Worm (Caenorhabditis elegans) whole organism, L3 larva: ENCODE results near the gene set-5.

ENCODE experiments used
- R02D3.7 ChIP-seq: fragments of 150-350 bp; optimal IDR thresholded peaks from 2 replicates; lab custom pipeline; 2014; ENCODE audit warnings: missing biosample characterization, missing genetic modification characterization
- ZK546.5 ChIP-seq: sonication (generic microtip); optimal IDR thresholded peaks from 2 replicates; lab custom pipeline; 2017; ENCODE audit warnings: missing biosample characterization, missing genetic modification characterization
- aly-2 ChIP-seq: fragments of 150-350 bp; optimal IDR thresholded peaks from 2 replicates; lab custom pipeline; 2014; ENCODE audit warnings: missing biosample characterization, missing genetic modification characterization
- ama-1 ChIP-seq: fragments of 150-350 bp; optimal IDR thresholded peaks from 2 replicates; lab custom pipeline; 2018
- ceh-16 ChIP-seq: sonication (generic microtip); optimal IDR thresholded peaks from 2 replicates; lab custom pipeline; 2017; ENCODE audit warnings: missing biosample characterization, missing genetic modification characterization
- ceh-82 ChIP-seq: fragments of 150-350 bp; optimal IDR thresholded peaks from 2 replicates; lab custom pipeline; 2014; ENCODE audit warnings: missing biosample characterization, missing genetic modification characterization
- ceh-9 ChIP-seq: sonication (generic microtip); optimal IDR thresholded peaks from 2 replicates; lab custom pipeline; 2018; ENCODE audit warnings: missing biosample characterization, missing genetic modification characterization
- daf-12 ChIP-seq: fragments of 150-350 bp; optimal IDR thresholded peaks from 2 replicates; lab custom pipeline; 2014; ENCODE audit warnings: missing biosample characterization, missing genetic modification reagents, missing genetic modification characterization
- egl-5 ChIP-seq: fragments of 150-350 bp; optimal IDR thresholded peaks from 2 replicates; lab custom pipeline; 2017; ENCODE audit warnings: missing biosample characterization, missing genetic modification reagents, missing genetic modification characterization, inconsistent platforms
- elt-1 ChIP-seq: fragments of 150-350 bp; optimal IDR thresholded peaks from 2 replicates; lab custom pipeline; 2014; ENCODE audit warnings: missing biosample characterization, missing genetic modification characterization
- elt-2 ChIP-seq: sonication (generic microtip); optimal IDR thresholded peaks from 2 replicates; lab custom pipeline; 2016; ENCODE audit warnings: missing genetic modification reagents, mild to moderate bottlenecking, missing genetic modification characterization, missing compliant biosample characterization
- elt-3 ChIP-seq, 3 experiments: fragments of 150-350 bp in 1 of 3; sonication (generic microtip) in 2 of 3; optimal IDR thresholded peaks; 2 replicates in 2 of 3; 4 replicates in 1 of 3; lab custom pipeline; 2014 to 2017; ENCODE audit warnings: missing biosample characterization in 3 of 3, missing genetic modification characterization in 3 of 3
- eor-1 ChIP-seq, 2 experiments: fragments of 150-350 bp; optimal IDR thresholded peaks; 2 replicates each; lab custom pipeline; 2014 to 2018; ENCODE audit warnings: missing biosample characterization in 2 of 2, missing genetic modification characterization in 2 of 2
- fkh-10 ChIP-seq: sonication (generic microtip); optimal IDR thresholded peaks from 2 replicates; lab custom pipeline; 2017; ENCODE audit warnings: missing biosample characterization, missing genetic modification reagents, missing genetic modification characterization
- fkh-2 ChIP-seq: fragments of 150-350 bp; optimal IDR thresholded peaks from 2 replicates; lab custom pipeline; 2014; ENCODE audit warnings: missing biosample characterization, missing genetic modification reagents, missing genetic modification characterization
- fos-1 ChIP-seq: fragments of 150-350 bp; optimal IDR thresholded peaks from 2 replicates; lab custom pipeline; 2014; ENCODE audit warnings: missing biosample characterization, missing genetic modification characterization
- jun-1 ChIP-seq: fragments of 150-350 bp; optimal IDR thresholded peaks from 2 replicates; lab custom pipeline; 2014; ENCODE audit warnings: missing biosample characterization, missing genetic modification reagents, missing genetic modification characterization
- lin-15B ChIP-seq: fragments of 150-350 bp; optimal IDR thresholded peaks from 2 replicates; lab custom pipeline; 2014; ENCODE audit warnings: missing biosample characterization, missing genetic modification characterization
- mml-1 ChIP-seq: fragments of 150-350 bp; sonication (generic microtip); optimal IDR thresholded peaks from 3 replicates; lab custom pipeline; 2014; ENCODE audit warnings: missing biosample characterization, missing genetic modification characterization
- nfya-1 ChIP-seq: sonication (generic microtip); optimal IDR thresholded peaks from 2 replicates; lab custom pipeline; 2017; ENCODE audit warnings: missing genetic modification characterization, mild to moderate bottlenecking, missing compliant biosample characterization, antibody characterized with exemption, moderate library complexity; ENCODE audit not compliant: insufficient read depth
- nhr-11 ChIP-seq: fragments of 150-350 bp; optimal IDR thresholded peaks from 2 replicates; lab custom pipeline; 2014; ENCODE audit warnings: missing biosample characterization, missing genetic modification characterization
- nhr-12 ChIP-seq: fragments of 150-350 bp; optimal IDR thresholded peaks from 2 replicates; lab custom pipeline; 2014; ENCODE audit warnings: missing biosample characterization, missing genetic modification characterization
- nhr-23 ChIP-seq: fragments of 150-350 bp; optimal IDR thresholded peaks from 2 replicates; lab custom pipeline; 2014; ENCODE audit warnings: missing biosample characterization, missing genetic modification reagents, missing genetic modification characterization
- nhr-237 ChIP-seq: fragments of 150-350 bp; optimal IDR thresholded peaks from 2 replicates; lab custom pipeline; 2014; ENCODE audit warnings: missing biosample characterization, missing genetic modification characterization
- nhr-25 ChIP-seq: sonication (generic microtip); optimal IDR thresholded peaks from 2 replicates; lab custom pipeline; 2017; ENCODE audit warnings: missing biosample characterization, missing genetic modification characterization
- nhr-28 ChIP-seq: fragments of 150-350 bp; optimal IDR thresholded peaks from 2 replicates; lab custom pipeline; 2014; ENCODE audit warnings: missing biosample characterization, missing genetic modification characterization
- nhr-43 ChIP-seq: sonication (generic microtip); optimal IDR thresholded peaks from 2 replicates; lab custom pipeline; 2016; ENCODE audit warnings: mild to moderate bottlenecking, missing genetic modification characterization, missing compliant biosample characterization; ENCODE audit not compliant: poor library complexity, severe bottlenecking
- nhr-76 ChIP-seq: fragments of 150-350 bp; sonication (generic microtip); optimal IDR thresholded peaks from 5 replicates; lab custom pipeline; 2014; ENCODE audit warnings: missing biosample characterization, missing genetic modification characterization
- nhr-77 ChIP-seq: fragments of 150-350 bp; optimal IDR thresholded peaks from 2 replicates; lab custom pipeline; 2014; ENCODE audit warnings: missing biosample characterization, missing genetic modification characterization
- pha-4 ChIP-seq: fragments of 150-350 bp; optimal IDR thresholded peaks from 2 replicates; lab custom pipeline; 2014; ENCODE audit warnings: missing biosample characterization, missing genetic modification reagents, missing genetic modification characterization
- pqm-1 ChIP-seq: fragments of 150-350 bp; optimal IDR thresholded peaks from 2 replicates; lab custom pipeline; 2017; ENCODE audit warnings: missing biosample characterization, missing genetic modification characterization, inconsistent platforms
- sea-2 ChIP-seq: fragments of 150-350 bp; sonication (generic microtip); optimal IDR thresholded peaks from 4 replicates; lab custom pipeline; 2014; ENCODE audit warnings: missing biosample characterization, missing genetic modification reagents, missing genetic modification characterization
- skn-1 ChIP-seq: fragments of 150-350 bp; optimal IDR thresholded peaks from 2 replicates; lab custom pipeline; 2014; ENCODE audit warnings: missing biosample characterization, missing genetic modification characterization
- snpc-4 ChIP-seq: fragments of 150-350 bp; optimal IDR thresholded peaks from 2 replicates; lab custom pipeline; 2014; ENCODE audit warnings: missing biosample characterization, missing genetic modification characterization
- unc-39 ChIP-seq: sonication (generic microtip); optimal IDR thresholded peaks from 4 replicates; lab custom pipeline; 2017; ENCODE audit warnings: missing biosample characterization, missing genetic modification characterization
- unc-62 ChIP-seq: fragments of 150-350 bp; sonication (generic microtip); optimal IDR thresholded peaks from 4 replicates; lab custom pipeline; 2014; ENCODE audit warnings: missing biosample characterization, missing genetic modification reagents, missing genetic modification characterization
- zag-1 ChIP-seq: fragments of 150-350 bp; optimal IDR thresholded peaks from 2 replicates; lab custom pipeline; 2014; ENCODE audit warnings: missing biosample characterization, missing genetic modification characterization
- ztf-11 ChIP-seq: fragments of 150-350 bp; optimal IDR thresholded peaks from 2 replicates; lab custom pipeline; 2014; ENCODE audit warnings: missing biosample characterization, missing genetic modification characterization
- ztf-4 ChIP-seq: fragments of 150-350 bp; optimal IDR thresholded peaks from 2 replicates; lab custom pipeline; 2014; ENCODE audit warnings: missing biosample characterization, missing genetic modification characterization

Gene set-5

DNA sequence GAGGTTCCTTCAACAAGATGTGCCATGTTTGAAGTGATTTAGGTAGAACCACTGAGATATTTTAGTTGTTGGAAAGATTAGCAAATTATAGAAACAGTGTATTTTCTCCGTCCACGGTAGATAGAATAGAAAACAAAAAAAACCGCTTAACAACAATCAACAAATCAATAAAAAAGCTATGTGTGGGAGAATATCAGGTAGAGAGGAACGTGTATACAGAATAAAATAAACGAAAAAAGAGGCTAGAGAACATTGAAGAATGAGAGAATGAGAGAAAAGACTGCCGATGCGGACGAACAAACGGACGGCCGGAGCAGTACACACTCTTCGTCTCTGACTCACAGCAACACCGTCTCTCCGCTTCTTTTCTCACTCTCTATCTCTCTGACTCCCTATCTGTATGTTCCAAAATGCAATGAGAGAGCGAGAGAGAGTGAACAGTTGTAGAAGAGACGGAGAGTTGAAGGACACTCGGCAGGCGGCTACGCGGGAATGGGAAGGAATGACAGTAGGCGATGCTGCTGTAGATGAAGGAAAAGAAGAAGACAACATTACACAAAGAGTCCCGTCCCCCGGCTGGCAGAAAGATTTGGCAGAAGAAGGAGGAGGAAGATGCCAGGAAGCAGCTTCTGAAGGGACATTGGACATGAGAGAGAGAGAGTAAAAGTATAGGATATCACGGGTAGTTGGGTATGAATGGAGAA, 2.0 kb upstream of the set-5 start, which contains the start of gene unc-112 (continued):
- TF ChIP-seq pqm-1 (tag; lab: Kevin White, UChicago) = peak; percentile 44
- peak; percentile 46 for TF ChIP-seq nhr-23 (tag; lab: Kevin White, UChicago)
- TF ChIP-seq lin-15B (tag; lab: Kevin White, UChicago) = peak; percentile 59
- no peak for TF ChIP-seq mml-1 (tag; lab: Kevin White, UChicago)
- TF ChIP-seq unc-39 (tag; lab: Kevin White, UChicago) = no peak
- peak; percentile 55 for TF ChIP-seq nhr-11 (tag; lab: Kevin White, UChicago)
- no peak for TF ChIP-seq ceh-9
- peak; percentile 12 for TF ChIP-seq R02D3.7 (tag; lab: Kevin White, UChicago)
- peak; percentile 85 for TF ChIP-seq nfya-1 (tag; lab: Kevin White, UChicago)
- TF ChIP-seq nhr-77 (tag; lab: Kevin White, UChicago) = no peak
- no peak for TF ChIP-seq ceh-82
- TF ChIP-seq nhr-43 = peak; percentile 25
- peak; percentile 85 for TF ChIP-seq nhr-25 (tag; lab: Kevin White, UChicago)
- peak; percentile 9 for TF ChIP-seq sea-2 (GFP tag; lab: Kevin White, UChicago)

DNA sequence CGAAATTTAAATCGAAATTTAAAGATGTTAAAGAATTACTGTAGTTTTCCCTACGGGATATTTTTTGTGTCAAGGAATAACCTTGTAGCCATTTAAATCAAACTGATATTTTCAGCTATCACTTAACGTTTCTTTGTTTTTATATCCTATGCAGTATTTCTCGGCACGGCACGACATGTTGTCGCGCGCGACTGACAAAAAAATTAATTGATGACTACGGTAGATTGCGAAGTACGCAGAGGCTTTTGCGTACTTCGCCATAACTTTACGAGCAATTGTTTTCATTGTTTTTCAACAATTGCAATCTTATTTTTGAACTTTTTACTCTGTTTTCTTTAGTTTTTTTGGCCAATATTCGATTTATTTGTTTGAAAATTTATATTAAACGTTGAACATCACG, 761 bp upstream of the set-5 start:
- no peak for TF ChIP-seq egl-5 (tag; lab: Kevin White, UChicago)
- no peak for TF ChIP-seq nhr-76 (tag; lab: Kevin White, UChicago)
- TF ChIP-seq unc-62 (GFP tag; lab: Kevin White, UChicago) = no peak
- TF ChIP-seq mml-1 (tag; lab: Kevin White, UChicago) = no peak
- TF ChIP-seq aly-2 = no peak
- no peak for TF ChIP-seq ZK546.5 (tag; lab: Kevin White, UChicago)
- no peak for TF ChIP-seq nhr-237
- TF ChIP-seq ztf-11 (tag; lab: Kevin White, UChicago) = no peak
- no peak for TF ChIP-seq ceh-16
- no peak for TF ChIP-seq nhr-11 (tag; lab: Kevin White, UChicago)
- no peak for TF ChIP-seq daf-12 (tag; lab: Kevin White, UChicago)
- no peak for TF ChIP-seq fkh-2 (tag; lab: Kevin White, UChicago)
- no peak for TF ChIP-seq eor-1 (tag; optimal IDR thresholded peaks at IDR 0.05; lab: Kevin White, UChicago)
- no peak for TF ChIP-seq skn-1
- no peak for TF ChIP-seq elt-3 (tag; optimal IDR thresholded peaks at IDR 0.05; lab: Kevin White, UChicago)

ce11 chrV:14707958-14708357, 9.2 kb downstream of the set-5 start, which contains the start of gene R08A2.9:
R08A2.9 (plus strand) TSS chrV:14708258.
- TF ChIP-seq nhr-25 (tag; lab: Kevin White, UChicago) (no peak), ceh-16 (no peak), fkh-2 (tag; lab: Kevin White, UChicago) (no peak), elt-2 (tag; lab: Kevin White, UChicago) (no peak), nhr-28 (no peak), sea-2 (GFP tag; lab: Kevin White, UChicago) (no peak), nhr-12 (tag; lab: Kevin White, UChicago) (no peak), ama-1 (lab: Kevin White, UChicago) (no peak), ztf-4 (no peak), nhr-76 (tag; lab: Kevin White, UChicago) (no peak), egl-5 (tag; lab: Kevin White, UChicago) (no peak), pha-4 (tag; lab: Kevin White, UChicago) (no peak), fkh-10 (GFP tag; lab: Kevin White, UChicago) (no peak), jun-1 (no peak), snpc-4 (tag; lab: Kevin White, UChicago) (no peak), zag-1 (tag; lab: Kevin White, UChicago) (no peak), fos-1 (tag; lab: Kevin White, UChicago) (no peak)

DNA sequence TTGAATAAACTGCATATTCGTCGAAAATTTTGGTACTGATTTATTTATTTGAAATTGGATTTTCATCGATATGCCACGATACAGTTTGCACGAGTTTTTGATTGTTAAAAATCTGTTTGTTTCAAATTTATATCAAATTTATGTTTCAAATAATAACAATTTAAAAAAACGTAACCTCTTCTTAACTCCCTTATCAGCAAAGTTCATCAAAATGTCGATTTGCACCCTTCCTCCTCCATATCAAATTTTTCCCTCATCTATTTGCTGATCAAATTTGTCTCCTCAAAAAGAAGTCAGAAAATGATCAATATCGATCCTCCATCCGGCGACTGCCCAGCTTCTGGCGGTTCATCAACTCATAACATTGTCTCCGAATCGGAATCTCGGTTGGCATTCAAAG, 12.3 kb downstream of the set-5 start, which contains the start of gene ssp-33:
ssp-33 (plus strand) TSS at position 301 of the 400 bp plus-strand sequence.
- no peak for TF ChIP-seq elt-1 (tag; lab: Kevin White, UChicago)
- TF ChIP-seq zag-1 (tag; lab: Kevin White, UChicago) = no peak
- TF ChIP-seq, all 47 proteins: peak for 0
